Fruit fly (Drosophila melanogaster) whole organism, embryonic: ENCODE results near the gene hgo.
A peak's percentile ranks its signal among the peaks of the same experiment; 100 is the strongest.

Source experiments
- Bteb2 ChIP-seq: fragments of 200-800 bp; sonication (Bioruptor generic); optimal IDR thresholded peaks from 2 replicates; lab custom pipeline; 2016; ENCODE audit warnings: missing biosample characterization, missing genetic modification characterization
- CG10209 ChIP-seq: fragments of 200-800 bp; sonication (Bioruptor generic); optimal IDR thresholded peaks from 3 replicates; lab custom pipeline; 2017; ENCODE audit warnings: missing biosample characterization, mild to moderate bottlenecking, missing genetic modification characterization, missing genetic modification reagents
- CG10267 ChIP-seq: fragments of 200-800 bp; sonication (Bioruptor generic); optimal IDR thresholded peaks from 2 replicates; lab custom pipeline; 2018; ENCODE audit warnings: missing biosample characterization, mild to moderate bottlenecking, missing genetic modification characterization, moderate library complexity
- CG10462 ChIP-seq: fragments of 200-800 bp; sonication (Bioruptor generic); optimal IDR thresholded peaks from 2 replicates; lab custom pipeline; 2016; ENCODE audit warnings: missing biosample characterization, missing genetic modification characterization
- CG10959 ChIP-seq: fragments of 200-800 bp; sonication (Bioruptor generic); IDR thresholded peaks from 2 replicates; pipeline ENCODE4 v1.3.6; 2022; ENCODE audit warnings: missing biosample characterization, missing genetic modification characterization
- CG11085 ChIP-seq: fragments of 200-800 bp; sonication (Bioruptor generic); IDR thresholded peaks from 2 replicates; pipeline ENCODE4 v1.3.6; 2022; ENCODE audit warnings: missing biosample characterization, missing genetic modification characterization
- CG12236 ChIP-seq: fragments of 200-800 bp; sonication (Bioruptor generic); optimal IDR thresholded peaks from 2 replicates; lab custom pipeline; 2016; ENCODE audit warnings: missing biosample characterization, missing genetic modification characterization
- CG1233 ChIP-seq: fragments of 200-800 bp; sonication (Bioruptor generic); optimal IDR thresholded peaks from 4 replicates; lab custom pipeline; 2018; ENCODE audit warnings: missing biosample characterization, mild to moderate bottlenecking, missing genetic modification characterization
- CG13624 ChIP-seq: fragments of 200-800 bp; sonication (Bioruptor generic); optimal IDR thresholded peaks from 2 replicates; lab custom pipeline; 2016; ENCODE audit warnings: missing biosample characterization, missing genetic modification characterization
- CG15696 ChIP-seq: fragments of 200-800 bp; sonication (Bioruptor generic); optimal IDR thresholded peaks from 2 replicates; lab custom pipeline; 2019; ENCODE audit warnings: missing biosample characterization, mild to moderate bottlenecking, missing genetic modification characterization, moderate library complexity
- CG16779 ChIP-seq: fragments of 200-800 bp; sonication (Bioruptor generic); IDR thresholded peaks from 2 replicates; pipeline ENCODE4 v1.3.6; 2022; ENCODE audit warnings: missing biosample characterization, missing genetic modification characterization
- CG17568 ChIP-seq: fragments of 200-800 bp; sonication (Bioruptor generic); optimal IDR thresholded peaks from 2 replicates; lab custom pipeline; 2018; ENCODE audit warnings: missing biosample characterization, mild to moderate bottlenecking, missing genetic modification characterization, moderate library complexity
- CG18599 ChIP-seq: fragments of 200-800 bp; sonication (Bioruptor generic); optimal IDR thresholded peaks from 3 replicates; lab custom pipeline; 2017; ENCODE audit warnings: missing biosample characterization, missing genetic modification characterization, mild to moderate bottlenecking, moderate library complexity, missing genetic modification reagents
- CG2120 ChIP-seq: fragments of 200-800 bp; sonication (Bioruptor generic); optimal IDR thresholded peaks from 3 replicates; lab custom pipeline; 2016; ENCODE audit warnings: missing biosample characterization, missing genetic modification characterization
- CG4617 ChIP-seq: fragments of 200-800 bp; sonication (Bioruptor generic); optimal IDR thresholded peaks from 3 replicates; lab custom pipeline; 2016; ENCODE audit warnings: missing biosample characterization, missing genetic modification characterization, borderline replicate concordance
- CG5245 ChIP-seq: fragments of 200-800 bp; sonication (Bioruptor generic); optimal IDR thresholded peaks from 3 replicates; lab custom pipeline; 2016; ENCODE audit warnings: missing biosample characterization, missing genetic modification characterization
- CG6254 ChIP-seq: fragments of 200-800 bp; sonication (Bioruptor generic); optimal IDR thresholded peaks from 3 replicates; lab custom pipeline; 2017; ENCODE audit warnings: mild to moderate bottlenecking, missing biosample characterization, missing genetic modification reagents, missing genetic modification characterization
- CG7372 ChIP-seq: fragments of 200-800 bp; sonication (Bioruptor generic); IDR thresholded peaks from 2 replicates; pipeline ENCODE4 v1.3.6; 2022; ENCODE audit warnings: missing biosample characterization, missing genetic modification characterization
- CG8281 ChIP-seq: fragments of 200-800 bp; sonication (Bioruptor generic); optimal IDR thresholded peaks from 2 replicates; lab custom pipeline; 2018; ENCODE audit warnings: missing biosample characterization, mild to moderate bottlenecking, missing genetic modification characterization, moderate library complexity
- ERR ChIP-seq: fragments of 200-800 bp; sonication (Bioruptor generic); optimal IDR thresholded peaks from 2 replicates; lab custom pipeline; 2016; ENCODE audit warnings: missing biosample characterization, missing genetic modification characterization
- Ets65A ChIP-seq: fragments of 200-800 bp; sonication (Bioruptor generic); peaks from one replicate; lab custom pipeline; 2016; ENCODE audit warnings: missing biosample characterization, missing genetic modification characterization
- Fer3 ChIP-seq: fragments of 200-800 bp; sonication (Bioruptor generic); optimal IDR thresholded peaks from 2 replicates; lab custom pipeline; 2018; ENCODE audit warnings: missing biosample characterization, mild to moderate bottlenecking, missing genetic modification characterization, moderate library complexity
- Hey ChIP-seq: fragments of 200-800 bp; sonication (Bioruptor generic); optimal IDR thresholded peaks from 3 replicates; lab custom pipeline; 2018; ENCODE audit warnings: missing biosample characterization, mild to moderate bottlenecking, missing genetic modification characterization
- Hr3 ChIP-seq: fragments of 200-800 bp; sonication (Bioruptor generic); optimal IDR thresholded peaks from 3 replicates; lab custom pipeline; 2016; ENCODE audit warnings: missing biosample characterization, missing genetic modification characterization
- MBD-R2 ChIP-seq: fragments of 200-800 bp; sonication (Bioruptor generic); IDR thresholded peaks from 2 replicates; pipeline ENCODE4 v1.3.6; 2022; ENCODE audit warnings: missing biosample characterization, missing genetic modification characterization
- Mad ChIP-seq: fragments of 200-800 bp; sonication (Bioruptor generic); optimal IDR thresholded peaks from 2 replicates; lab custom pipeline; 2016; ENCODE audit warnings: missing biosample characterization, missing genetic modification characterization
- Mes4 ChIP-seq: fragments of 200-800 bp; sonication (Bioruptor generic); optimal IDR thresholded peaks from 2 replicates; lab custom pipeline; 2016; ENCODE audit warnings: missing biosample characterization, missing genetic modification characterization
- NK7.1 ChIP-seq: fragments of 200-800 bp; sonication (Bioruptor generic); optimal IDR thresholded peaks from 3 replicates; lab custom pipeline; 2016; ENCODE audit warnings: missing biosample characterization, missing genetic modification characterization
- Opbp ChIP-seq: fragments of 200-800 bp; sonication (Bioruptor generic); IDR thresholded peaks from 3 replicates; pipeline ENCODE4 v1.3.6; 2022; ENCODE audit warnings: missing biosample characterization, missing genetic modification characterization; ENCODE audit not compliant: partially characterized antibody
- Scr ChIP-seq: fragments of 200-800 bp; sonication (Bioruptor generic); IDR thresholded peaks from 2 replicates; pipeline ENCODE4 v1.3.6; 2022; ENCODE audit warnings: missing biosample characterization, missing genetic modification characterization; ENCODE audit not compliant: partially characterized antibody
- Xbp1 ChIP-seq: fragments of 200-800 bp; sonication (Bioruptor generic); optimal IDR thresholded peaks from 3 replicates; lab custom pipeline; 2016; ENCODE audit warnings: missing biosample characterization, mild to moderate bottlenecking, missing genetic modification characterization
- ac ChIP-seq: fragments of 200-800 bp; sonication (Bioruptor generic); optimal IDR thresholded peaks from 3 replicates; lab custom pipeline; 2017; ENCODE audit warnings: missing biosample characterization, mild to moderate bottlenecking, missing genetic modification characterization
- ara ChIP-seq: fragments of 200-800 bp; sonication (Bioruptor generic); IDR thresholded peaks from 2 replicates; pipeline ENCODE4 v1.3.6; 2022; ENCODE audit warnings: missing biosample characterization, missing genetic modification characterization
- ash1 ChIP-seq: fragments of 200-800 bp; sonication (Bioruptor generic); optimal IDR thresholded peaks from 2 replicates; lab custom pipeline; 2018; ENCODE audit warnings: missing biosample characterization, mild to moderate bottlenecking, missing genetic modification characterization
- bab2 ChIP-seq: fragments of 200-800 bp; sonication (Bioruptor generic); optimal IDR thresholded peaks from 2 replicates; lab custom pipeline; 2016; ENCODE audit warnings: missing biosample characterization, missing genetic modification characterization
- btn ChIP-seq: fragments of 200-800 bp; sonication (Bioruptor generic); optimal IDR thresholded peaks from 2 replicates; lab custom pipeline; 2016; ENCODE audit warnings: missing biosample characterization, missing genetic modification characterization
- disco-r ChIP-seq: fragments of 200-800 bp; sonication (Bioruptor generic); optimal IDR thresholded peaks from 2 replicates; lab custom pipeline; 2016; ENCODE audit warnings: missing biosample characterization, missing genetic modification characterization
- dmrt11E ChIP-seq: fragments of 200-800 bp; sonication (Bioruptor generic); optimal IDR thresholded peaks from 3 replicates; lab custom pipeline; 2018; ENCODE audit warnings: missing biosample characterization, mild to moderate bottlenecking, missing genetic modification characterization, moderate library complexity
- dpn ChIP-seq, 2 experiments: fragments of 200-800 bp; sonication (Bioruptor generic); optimal IDR thresholded peaks; 3 replicates each; lab custom pipeline; 2016; ENCODE audit warnings: missing biosample characterization in 2 of 2, missing genetic modification characterization in 2 of 2
- emc ChIP-seq: fragments of 200-800 bp; sonication (Bioruptor generic); optimal IDR thresholded peaks from 2 replicates; lab custom pipeline; 2016; ENCODE audit warnings: missing biosample characterization, missing genetic modification characterization
- her ChIP-seq: fragments of 200-800 bp; sonication (Bioruptor generic); optimal IDR thresholded peaks from 2 replicates; lab custom pipeline; 2016; ENCODE audit warnings: missing biosample characterization, missing genetic modification characterization
- odd ChIP-seq: fragments of 200-800 bp; sonication (Bioruptor generic); optimal IDR thresholded peaks from 2 replicates; lab custom pipeline; 2017; ENCODE audit warnings: missing biosample characterization, mild to moderate bottlenecking, missing genetic modification characterization
- otp ChIP-seq: fragments of 200-800 bp; sonication (Bioruptor generic); IDR thresholded peaks from 3 replicates; pipeline ENCODE4, ENCODE4 v1.3.6; 2022; ENCODE audit warnings: missing biosample characterization, missing genetic modification characterization
- p53 ChIP-seq: fragments of 200-800 bp; sonication (Bioruptor generic); optimal IDR thresholded peaks from 2 replicates; lab custom pipeline; 2016; ENCODE audit warnings: missing biosample characterization, missing genetic modification characterization
- peb ChIP-seq: fragments of 200-800 bp; sonication (Bioruptor generic); IDR thresholded peaks from 2 replicates; pipeline ENCODE4 v1.3.6; 2022; ENCODE audit warnings: missing biosample characterization, missing genetic modification characterization
- pho ChIP-seq: fragments of 200-800 bp; sonication (Bioruptor generic); optimal IDR thresholded peaks from 2 replicates; lab custom pipeline; 2016; ENCODE audit warnings: missing biosample characterization, missing genetic modification characterization
- pnt ChIP-seq: fragments of 200-800 bp; sonication (Bioruptor generic); optimal IDR thresholded peaks from 3 replicates; lab custom pipeline; 2016; ENCODE audit warnings: missing biosample characterization, missing genetic modification characterization
- shn ChIP-seq: fragments of 200-800 bp; sonication (Bioruptor generic); optimal IDR thresholded peaks from 3 replicates; lab custom pipeline; 2016; ENCODE audit warnings: missing biosample characterization, missing genetic modification characterization
- stc ChIP-seq: fragments of 200-800 bp; sonication (Bioruptor generic); IDR thresholded peaks from 2 replicates; pipeline ENCODE4 v1.3.6; 2022; ENCODE audit warnings: missing biosample characterization, missing genetic modification characterization
- trh ChIP-seq: fragments of 200-800 bp; sonication (Bioruptor generic); optimal IDR thresholded peaks from 2 replicates; lab custom pipeline; 2016; ENCODE audit warnings: missing biosample characterization, missing genetic modification characterization
- vnd ChIP-seq: fragments of 200-800 bp; sonication (Bioruptor generic); IDR thresholded peaks from 3 replicates; pipeline ENCODE4 v1.3.6; 2022; ENCODE audit warnings: missing biosample characterization, missing genetic modification characterization; ENCODE audit not compliant: partially characterized antibody

The hgo gene

DNA sequence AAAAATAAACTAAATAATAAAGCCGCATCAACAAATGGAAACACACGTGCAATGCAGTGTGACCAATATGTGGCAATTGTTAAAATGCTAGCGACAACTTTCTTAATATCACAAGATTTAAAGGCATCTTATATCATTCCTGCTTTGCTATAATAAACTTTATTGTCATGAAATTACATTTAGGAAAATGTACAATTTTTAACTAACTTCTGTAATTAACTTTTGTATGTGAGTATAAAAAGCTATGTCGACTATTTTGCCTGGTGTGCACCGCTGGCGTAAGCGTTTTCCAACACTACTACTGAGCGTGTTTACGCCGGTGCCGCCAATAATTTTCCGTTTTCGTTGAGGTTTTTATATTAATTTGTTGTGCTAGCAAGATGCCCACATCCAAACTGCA, 12.7 kb upstream of the hgo start, which contains the start of the genes Csl4 and Nup160 (continued):
- TF ChIP-seq Scr (GFP tag; lab: Robert Waterston, UW) = peak; percentile 36
- TF ChIP-seq pho = peak; percentile 85
- peak; percentile 71 for TF ChIP-seq p53 (GFP tag; lab: Kevin White, UChicago)
- TF ChIP-seq MBD-R2 (GFP tag; lab: Robert Waterston, UW) = peak; percentile 93
- TF ChIP-seq CG7372 (GFP tag; lab: Robert Waterston, UW) = peak; percentile 65
- TF ChIP-seq NK7.1 = peak; percentile 61
- peak; percentile 60 for TF ChIP-seq ERR (GFP tag; lab: Kevin White, UChicago)
- TF ChIP-seq Hey (tag; lab: Kevin White, UChicago) = no peak
- peak; percentile 61; the same call in 1 of the 2 replicates for TF ChIP-seq CG16779 (GFP tag; lab: Robert Waterston, UW)
- peak; percentile 87 to 88 for TF ChIP-seq dpn (GFP tag; optimal IDR thresholded peaks at IDR 0.05; lab: Kevin White, UChicago)
- TF ChIP-seq Opbp = peak; percentile 52; the same call in 2 of the 3 replicates
- TF ChIP-seq CG17568 (GFP tag; lab: Kevin White, UChicago) = no peak
- peak; percentile 58 for TF ChIP-seq CG10462
- TF ChIP-seq bab2 = peak; percentile 88
- peak; percentile 39 for TF ChIP-seq CG6254 (GFP tag; lab: Kevin White, UChicago)
- TF ChIP-seq shn = peak; percentile 82
- TF ChIP-seq CG5245 (GFP tag; lab: Kevin White, UChicago) = peak; percentile 69
- TF ChIP-seq disco-r = peak; percentile 55
- peak; percentile 80 for TF ChIP-seq pnt (GFP tag; lab: Kevin White, UChicago)
- TF ChIP-seq CG18599 (GFP tag; lab: Kevin White, UChicago) = peak; percentile 76
- TF ChIP-seq CG10267 (tag; lab: Kevin White, UChicago) = peak; percentile 97
- TF ChIP-seq CG4617 (GFP tag; lab: Kevin White, UChicago) = peak; percentile 83
- peak; percentile 64 for TF ChIP-seq dmrt11E (tag; lab: Kevin White, UChicago)
- TF ChIP-seq CG12236 (GFP tag; lab: Kevin White, UChicago) = peak; percentile 69
- peak; percentile 24 for TF ChIP-seq CG1233 (GFP tag; lab: Kevin White, UChicago)
- no peak for TF ChIP-seq ash1 (GFP tag; lab: Kevin White, UChicago)
- no peak for TF ChIP-seq odd (GFP tag; lab: Kevin White, UChicago)
- TF ChIP-seq peb = no peak; the same call in 1 of the 2 replicates
- no peak for TF ChIP-seq CG8281 (tag; lab: Kevin White, UChicago)
- TF ChIP-seq btn (GFP tag; lab: Kevin White, UChicago) = peak; percentile 55
- TF ChIP-seq ac = no peak
- TF ChIP-seq Xbp1 (GFP tag; lab: Kevin White, UChicago) = peak; percentile 86
- peak; percentile 59 for TF ChIP-seq emc (GFP tag; lab: Kevin White, UChicago)
- TF ChIP-seq CG11085 = peak; percentile 48
- TF ChIP-seq Hr3 (GFP tag; lab: Kevin White, UChicago) = peak; percentile 71
- TF ChIP-seq CG15696 = peak; percentile 49
- peak; percentile 69 for TF ChIP-seq Mes4 (GFP tag; lab: Kevin White, UChicago)
- TF ChIP-seq ara (GFP tag; lab: Robert Waterston, UW) = peak; percentile 75
- peak; percentile 69 for TF ChIP-seq Fer3 (tag; lab: Kevin White, UChicago)
- TF ChIP-seq Ets65A (GFP tag; lab: Kevin White, UChicago) = peak; percentile 97
- TF ChIP-seq trh (GFP tag; lab: Kevin White, UChicago) = peak; percentile 28
- no peak for TF ChIP-seq vnd (GFP tag; lab: Robert Waterston, UW)
- TF ChIP-seq Mad (GFP tag; lab: Kevin White, UChicago) = peak; percentile 79
- peak; percentile 92 for TF ChIP-seq CG13624 (GFP tag; lab: Kevin White, UChicago)
- TF ChIP-seq Bteb2 (GFP tag; lab: Kevin White, UChicago) = peak; percentile 88
- peak; percentile 57 for TF ChIP-seq stc (GFP tag; lab: Robert Waterston, UW)
- peak; percentile 93 for TF ChIP-seq CG2120
- 0 out of 3 replicates have a peak, but pooled peaks have one; percentile 62 for TF ChIP-seq otp (GFP tag; lab: Robert Waterston, UW)
- peak; percentile 73 for TF ChIP-seq CG10209 (GFP tag; lab: Kevin White, UChicago)
- peak; percentile 36; the same call in 1 of the 2 replicates for TF ChIP-seq CG10959 (GFP tag; lab: Robert Waterston, UW)
- TF ChIP-seq her (GFP tag; lab: Kevin White, UChicago) = peak; percentile 84
